Worm (Caenorhabditis elegans) whole organism, L4 larva: ENCODE data around the gene T20D4.12.

ENCODE experiments used
- F37D6.2 ChIP-seq: sonication (generic microtip); optimal IDR thresholded peaks from 2 replicates; lab custom pipeline; 2016; ENCODE audit warnings: mild to moderate bottlenecking, missing genetic modification characterization, missing compliant biosample characterization
- F49E8.2 ChIP-seq: sonication (generic microtip); optimal IDR thresholded peaks from 2 replicates; lab custom pipeline; 2016; ENCODE audit warnings: missing compliant biosample characterization, mild to moderate bottlenecking, missing genetic modification characterization, borderline replicate concordance
- ZK546.5 ChIP-seq, 2 experiments: sonication (generic microtip); optimal IDR thresholded peaks; 2 replicates each; lab custom pipeline; 2017; ENCODE audit warnings: missing biosample characterization in 2 of 2, missing genetic modification characterization in 2 of 2
- ama-1 ChIP-seq: fragments of 150-350 bp; optimal IDR thresholded peaks from 2 replicates; lab custom pipeline; 2014; ENCODE audit warnings: inconsistent platforms, mixed read lengths
- ceh-28 ChIP-seq: fragments of 150-350 bp; optimal IDR thresholded peaks from 2 replicates; lab custom pipeline; 2014; ENCODE audit warnings: missing biosample characterization, missing genetic modification reagents, missing genetic modification characterization
- ceh-32 ChIP-seq: sonication (generic microtip); optimal IDR thresholded peaks from 2 replicates; lab custom pipeline; 2016; ENCODE audit warnings: mild to moderate bottlenecking, missing genetic modification characterization, missing compliant biosample characterization; ENCODE audit not compliant: poor library complexity
- jun-1 ChIP-seq: fragments of 150-350 bp; optimal IDR thresholded peaks from 2 replicates; lab custom pipeline; 2014; ENCODE audit warnings: missing biosample characterization, missing genetic modification reagents, missing genetic modification characterization
- lin-39 ChIP-seq: fragments of 150-350 bp; optimal IDR thresholded peaks from 2 replicates; lab custom pipeline; 2014; ENCODE audit warnings: missing biosample characterization, missing genetic modification reagents, missing genetic modification characterization
- mes-2 ChIP-seq: sonication (generic microtip); optimal IDR thresholded peaks from 2 replicates; lab custom pipeline; 2016; ENCODE audit warnings: missing genotype, mild to moderate bottlenecking, missing genetic modification characterization, missing compliant biosample characterization; ENCODE audit not compliant: poor library complexity, severe bottlenecking
- nhr-10 ChIP-seq: fragments of 150-350 bp; optimal IDR thresholded peaks from 2 replicates; lab custom pipeline; 2014; ENCODE audit warnings: missing biosample characterization, missing genetic modification characterization
- nhr-237 ChIP-seq: sonication (generic microtip); optimal IDR thresholded peaks from 2 replicates; lab custom pipeline; 2017; ENCODE audit warnings: missing biosample characterization, missing genetic modification characterization
- snpc-4 ChIP-seq: fragments of 150-350 bp; optimal IDR thresholded peaks from 2 replicates; lab custom pipeline; 2014; ENCODE audit warnings: missing biosample characterization, missing genetic modification characterization
- ztf-11 ChIP-seq: fragments of 150-350 bp; optimal IDR thresholded peaks from 2 replicates; lab custom pipeline; 2014; ENCODE audit warnings: missing biosample characterization, missing genetic modification characterization

ce11 chrV:3408602-3409001 lies 11.7 kb downstream of the T20D4.12 start, which contains the start of gene T20D4.7:
- no peak for TF ChIP-seq ztf-11 (tag; lab: Kevin White, UChicago)
- TF ChIP-seq ceh-32 (tag; lab: Kevin White, UChicago), result no peak
- no peak for TF ChIP-seq jun-1 (tag; lab: Kevin White, UChicago)
- no peak for TF ChIP-seq nhr-10 (tag; lab: Kevin White, UChicago)
- TF ChIP-seq lin-39 (tag; lab: Kevin White, UChicago), result no peak
- TF ChIP-seq ceh-28, result no peak
- no peak for TF ChIP-seq nhr-237 (tag; lab: Kevin White, UChicago)
- no peak for TF ChIP-seq F49E8.2 (tag; lab: Kevin White, UChicago)
- TF ChIP-seq ama-1 (lab: Kevin White, UChicago), result no peak
- TF ChIP-seq F37D6.2 (tag; lab: Kevin White, UChicago), result no peak
- TF ChIP-seq ZK546.5 (tag; optimal IDR thresholded peaks at IDR 0.05; lab: Kevin White, UChicago), result no peak
- TF ChIP-seq mes-2 (tag; lab: Kevin White, UChicago), result no peak
- TF ChIP-seq snpc-4 (tag; lab: Kevin White, UChicago), result no peak
